Fruit fly (Drosophila melanogaster): ENCODE results near the gene Alg1.

DNA sequence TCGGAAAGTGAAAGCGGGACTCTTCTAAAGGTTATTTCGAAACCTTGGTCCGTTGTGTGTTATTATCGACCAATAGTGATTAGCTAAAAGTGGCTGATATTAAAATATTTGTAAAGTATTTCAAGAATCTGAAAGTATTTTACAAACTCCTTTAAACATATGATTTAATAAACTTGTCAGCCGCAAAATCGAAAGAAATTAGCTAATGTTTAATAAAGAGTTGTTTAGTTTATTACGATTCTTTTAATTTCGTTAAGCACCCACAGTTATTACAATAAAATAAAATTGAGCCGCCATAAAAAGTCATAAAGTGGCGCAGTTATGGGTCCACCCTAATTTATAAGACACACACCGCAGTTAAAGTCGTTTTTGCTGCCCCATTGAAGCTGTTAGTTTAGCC lies 21.0 kb downstream of the Alg1 start:
- TF ChIP-seq pad (GFP tag; optimal IDR thresholded peaks at IDR 0.05) (no peak), Hr96 (GFP tag; optimal IDR thresholded peaks at IDR 0.05) (no peak), bab1 (GFP tag; optimal IDR thresholded peaks at IDR 0.05) (no peak)

All from whole organism, adult.